Worm (Caenorhabditis elegans): Measurements from ENCODE around the gene nspd-5.
A peak's percentile ranks its signal among the peaks of the same experiment; 100 is the strongest.
"Not testable (repeated sequence)": the region's sequence is repeated elsewhere in the genome, so short reads cannot be mapped to it uniquely, and the experiment has no call there.

The nspd-5 gene

DNA sequence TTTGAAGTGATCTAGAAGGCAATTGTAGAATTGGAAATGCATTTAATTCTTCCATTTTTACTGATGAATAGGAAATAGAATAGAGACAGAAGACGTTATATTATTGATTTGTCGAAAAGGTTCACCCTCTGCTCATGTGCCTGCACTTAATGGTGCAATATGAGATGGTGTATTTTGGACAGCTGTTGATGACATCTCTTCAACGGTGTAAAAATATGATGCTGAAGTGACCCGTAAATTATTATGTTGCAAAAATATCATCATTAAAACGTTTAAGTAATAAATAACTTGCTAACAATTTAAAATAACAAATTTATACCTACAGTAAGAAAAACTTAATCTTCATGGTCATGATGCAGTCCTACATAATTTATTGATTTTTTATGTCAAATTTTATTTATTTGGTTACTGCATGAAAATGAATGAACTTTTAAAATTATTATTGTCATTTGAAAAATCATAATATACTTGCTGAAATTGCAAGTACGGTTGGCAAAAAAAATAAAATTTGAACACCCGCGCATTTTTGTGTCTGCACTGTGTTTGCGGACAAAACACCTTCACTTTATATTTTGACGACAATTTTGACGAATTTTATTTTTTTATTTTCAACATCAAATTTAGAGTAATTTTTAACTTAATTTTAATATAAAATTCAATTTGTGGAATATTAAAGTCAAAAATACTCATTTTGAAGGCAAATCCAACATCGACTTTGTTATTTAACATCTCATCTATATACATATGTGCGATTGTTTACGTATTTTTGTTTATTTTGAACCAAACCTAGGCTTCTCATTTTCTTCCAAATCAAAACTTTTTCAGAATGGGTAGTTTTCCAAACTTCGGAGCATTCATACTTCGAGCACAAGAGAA is 32.2 kb downstream of the nspd-5 start, which contains the start of the genes fbxb-88 and tbck-1:
fbxb-88 (minus strand) TSS at position 151 of the 876 bp plus-strand sequence.
tbck-1 (plus strand) TSS at position 826 of the 876 bp plus-strand sequence.
- peak; percentile 38 for TF ChIP-seq rbr-2 (tag; optimal IDR thresholded peaks at IDR 0.05)
- no peak for TF ChIP-seq mep-1 (tag; optimal IDR thresholded peaks at IDR 0.05)
- peak; percentile 58 for TF ChIP-seq T20F7.1 (GFP tag; optimal IDR thresholded peaks at IDR 0.05)
- peak; percentile 96 for TF ChIP-seq dpl-1 (GFP tag; optimal IDR thresholded peaks at IDR 0.05)
- no peak for TF ChIP-seq lin-38 (GFP tag; IDR thresholded peaks at IDR 0.05)

ce11 chrII:4825133-4825532 is 35.0 kb downstream of the nspd-5 start, which contains the start of the genes C33F10.8 and msp-40:
Gene C33F10.8 (minus strand): TSS chrII:4825233.
Gene msp-40 (plus strand): TSS chrII:4825414.
- not testable (repeated sequence) for TF ChIP-seq dmd-9, ZK337.2, tra-1 (GFP tag; IDR thresholded peaks at IDR 0.05)

ce11 chrII:4822610-4823009 is 37.5 kb downstream of the nspd-5 start:
- TF ChIP-seq nhr-76 (tag; optimal IDR thresholded peaks at IDR 0.05) (no peak), mes-2 (tag; optimal IDR thresholded peaks at IDR 0.05; ENCODE audit: poor library complexity, severe bottlenecking) (no peak), nhr-28 (tag; optimal IDR thresholded peaks at IDR 0.05) (peak; percentile 87), dmd-9 (GFP tag; IDR thresholded peaks at IDR 0.05) (no peak)

- TF ChIP-seq F37D6.2 (tag; optimal IDR thresholded peaks at IDR 0.05) (no peak), nhr-28 (tag; optimal IDR thresholded peaks at IDR 0.05) (peak; percentile 64), set-16 (GFP tag; IDR thresholded peaks at IDR 0.05) (no peak), php-3 (GFP tag; IDR thresholded peaks at IDR 0.05) (no peak), nhr-48 (tag; optimal IDR thresholded peaks at IDR 0.05) (peak; percentile 46), aha-1 (tag) (no peak), unc-130 (GFP tag; optimal IDR thresholded peaks at IDR 0.05) (no peak), mxl-3 (GFP tag; optimal IDR thresholded peaks at IDR 0.05) (peak; percentile 22), tag-97 (GFP tag; IDR thresholded peaks at IDR 0.05) (no peak), dmd-9 (GFP tag; IDR thresholded peaks at IDR 0.05) (no peak), dve-1 (tag; optimal IDR thresholded peaks at IDR 0.05; ENCODE audit: insufficient read depth) (no peak), hif-1 (tag; optimal IDR thresholded peaks at IDR 0.05) (no peak), madf-9 (GFP tag; conservative IDR thresholded peaks at IDR 0.05) (no peak)
Measured at ce11 chrII:4821739-4822138, 38.4 kb downstream of the nspd-5 start, which contains the start of gene lact-5. Gene lact-5 (minus strand): TSS chrII:4821739.

- TF ChIP-seq madf-9 (GFP tag; conservative IDR thresholded peaks at IDR 0.05), result no peak
- peak in 1 of 2 experiments; percentile 94 for TF ChIP-seq unc-62 (GFP tag; optimal IDR thresholded peaks at IDR 0.05 in 1 of 2)
- no peak for TF ChIP-seq unc-62 (tag; optimal IDR thresholded peaks at IDR 0.05)
Measured at ce11 chrII:4818780-4819179, 41.4 kb downstream of the nspd-5 start.

- no peak for TF ChIP-seq lin-15B (tag; optimal IDR thresholded peaks at IDR 0.05)
- TF ChIP-seq mdl-1 (tag; optimal IDR thresholded peaks at IDR 0.05), result no peak
- no peak for TF ChIP-seq ZK546.5 (tag; optimal IDR thresholded peaks at IDR 0.05)
- TF ChIP-seq vab-7 (GFP tag; IDR thresholded peaks at IDR 0.05), result no peak
Measured at ce11 chrII:4815356-4815755, 44.8 kb downstream of the nspd-5 start.
